Worm (Caenorhabditis elegans): Measurements from ENCODE around the gene str-28.

ce11 chrV:7485000-7485399, 12.3 kb upstream of the str-28 start, which contains the start of gene srbc-8:
- no peak for TF ChIP-seq ztf-11 (tag; optimal IDR thresholded peaks at IDR 0.05)
- no peak for TF ChIP-seq skn-1 (tag; optimal IDR thresholded peaks at IDR 0.05)
- no peak for TF ChIP-seq ama-1 (optimal IDR thresholded peaks at IDR 0.05)
- TF ChIP-seq dpl-1 (GFP tag; optimal IDR thresholded peaks at IDR 0.05), result no peak
- TF ChIP-seq ZK546.5 (tag; optimal IDR thresholded peaks at IDR 0.05), result no peak
- TF ChIP-seq Y75B8A.6 (GFP tag; IDR thresholded peaks at IDR 0.05), result no peak
- no peak for TF ChIP-seq unc-39 (tag; optimal IDR thresholded peaks at IDR 0.05)
- no peak for TF ChIP-seq unc-62 (GFP tag; optimal IDR thresholded peaks at IDR 0.05 in 1 of 2)
- TF ChIP-seq unc-62 (tag; optimal IDR thresholded peaks at IDR 0.05), result no peak
- no peak for TF ChIP-seq fos-1 (tag; optimal IDR thresholded peaks at IDR 0.05)
- no peak for TF ChIP-seq zfp-2 (tag; optimal IDR thresholded peaks at IDR 0.05)
- no peak for TF ChIP-seq lsy-2 (tag; optimal IDR thresholded peaks at IDR 0.05)
- no peak for TF ChIP-seq ceh-28 (tag; optimal IDR thresholded peaks at IDR 0.05)
- TF ChIP-seq nhr-6 (tag; optimal IDR thresholded peaks at IDR 0.05), result no peak
